3 fruit fly cellular contexts compared by ENCODE assay signal in the genomic region with DNA sequence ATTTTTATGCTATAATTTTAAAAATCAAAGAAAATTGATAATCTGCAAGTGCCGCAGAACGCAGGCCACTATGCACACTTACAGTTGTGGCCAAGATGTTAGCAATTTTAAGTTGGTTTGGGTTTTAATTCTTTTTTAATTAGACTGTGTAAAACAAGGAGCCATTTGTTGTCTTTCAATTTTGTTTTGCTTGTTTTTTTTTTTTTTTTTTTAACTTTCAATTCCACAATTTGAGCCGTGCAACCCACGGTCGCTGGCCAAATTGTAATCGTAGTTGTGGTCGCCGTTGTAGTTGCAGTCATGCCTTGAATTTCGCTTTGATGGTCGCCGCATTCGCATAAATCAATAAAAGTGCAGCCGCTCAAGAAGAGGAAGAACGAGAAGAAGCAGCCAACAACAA.
TF ChIP-seq lines count a peak whose summit lies in the region.

No protein-coding gene starts in this region.

- no peak for TF ChIP-seq CTCF in whole organism, embryonic (GFP tag; optimal IDR thresholded peaks at IDR 0.05; lab: Kevin White, UChicago)

TF ChIP-seq in whole organism, embryonic, 481 proteins besides CTCF, POLR2A, EP300 and RAD21:
- TF ChIP-seq CG9609 (GFP tag; optimal IDR thresholded peaks at IDR 0.05; lab: Kevin White, UChicago) (no peak), CG11085 (GFP tag; IDR thresholded peaks at IDR 0.05; lab: Robert Waterston, UW) (no peak), sens (GFP tag; lab: Kevin White, UChicago) (peak; percentile 50), Ets65A (GFP tag; lab: Kevin White, UChicago) (peak; percentile 75), Drgx (GFP tag; IDR thresholded peaks at IDR 0.05; lab: Robert Waterston, UW) (0 out of 2 replicates have a peak, but pooled peaks have one; percentile 32), CG11247 (GFP tag; IDR thresholded peaks at IDR 0.05; lab: Robert Waterston, UW) (no peak)

TF ChIP-seq in whole organism, prepupa, 60 proteins besides CTCF, POLR2A, EP300 and RAD21:
- TF ChIP-seq eg (GFP tag; IDR thresholded peaks at IDR 0.05; lab: Robert Waterston, UW) = peak; percentile 53; the same call in 2 of the 3 replicates
- TF ChIP-seq CG8119 (GFP tag; IDR thresholded peaks at IDR 0.05; lab: Robert Waterston, UW) = 0 out of 3 replicates have a peak, but pooled peaks have one; percentile 35
- no peak for TF ChIP-seq CG11294 (GFP tag; IDR thresholded peaks at IDR 0.05; lab: Robert Waterston, UW)
- TF ChIP-seq CG3032 (tag; optimal IDR thresholded peaks at IDR 0.05; lab: Kevin White, UChicago) = no peak
- no peak for TF ChIP-seq acj6 (GFP tag; optimal IDR thresholded peaks at IDR 0.05; lab: Kevin White, UChicago)
- TF ChIP-seq pdm3 (GFP tag; optimal IDR thresholded peaks at IDR 0.05; lab: Kevin White, UChicago) = peak; percentile 19
- no peak for TF ChIP-seq CG31627 (GFP tag; optimal IDR thresholded peaks at IDR 0.05; lab: Kevin White, UChicago)
- peak; percentile 25 for TF ChIP-seq CG32006 (GFP tag; optimal IDR thresholded peaks at IDR 0.05; lab: Kevin White, UChicago)
- TF ChIP-seq lz (GFP tag; optimal IDR thresholded peaks at IDR 0.05; lab: Kevin White, UChicago) = no peak
- no peak for TF ChIP-seq salr (GFP tag; optimal IDR thresholded peaks at IDR 0.05; lab: Kevin White, UChicago)
- TF ChIP-seq CG16779 (tag; optimal IDR thresholded peaks at IDR 0.05; lab: Kevin White, UChicago) = no peak
- peak; percentile 47; the same call in 1 of the 2 replicates for TF ChIP-seq CG15336 (GFP tag; IDR thresholded peaks at IDR 0.05; lab: Robert Waterston, UW)
- TF ChIP-seq Hr4 (GFP tag; optimal IDR thresholded peaks at IDR 0.05; lab: Kevin White, UChicago) = peak; percentile 5
- peak; percentile 57 for TF ChIP-seq Eip78C (GFP tag; lab: Kevin White, UChicago)

TF ChIP-seq in whole organism, pupa, 21 proteins besides CTCF, POLR2A, EP300 and RAD21:
- 0 out of 3 replicates have a peak, but pooled peaks have one; percentile 50 for TF ChIP-seq CG4496 (GFP tag; IDR thresholded peaks at IDR 0.05; lab: Robert Waterston, UW)
- no peak for TF ChIP-seq CG34367 (tag; optimal IDR thresholded peaks at IDR 0.05; lab: Kevin White, UChicago)
- TF ChIP-seq CG14655 (GFP tag; optimal IDR thresholded peaks at IDR 0.05; lab: Kevin White, UChicago) = peak; percentile 9
- TF ChIP-seq EcR (GFP tag; optimal IDR thresholded peaks at IDR 0.05; lab: Kevin White, UChicago) = no peak
- TF ChIP-seq Ets98B (GFP tag; IDR thresholded peaks at IDR 0.05; lab: Robert Waterston, UW) = 0 out of 2 replicates have a peak, but pooled peaks have one; percentile 38
- peak; percentile 51; the same call in 1 of the 3 replicates for TF ChIP-seq fd96Ca (GFP tag; IDR thresholded peaks at IDR 0.05; lab: Robert Waterston, UW)
TF ChIP-seq in whole organism, pupa: peak in this region for 4.
